Worm (Caenorhabditis elegans): ENCODE measurements around the gene brc-1.
"Not testable (repeated sequence)": the region's sequence is repeated elsewhere in the genome, so short reads cannot be mapped to it uniquely, and the experiment has no call there.

brc-1 gene

ce11 chrIII:3843514-3843913 is 19.3 kb downstream of the brc-1 start, which contains the start of gene C36A4.4:
C36A4.4 (minus strand) TSS chrIII:3843614.
- TF ChIP-seq ama-1 (optimal IDR thresholded peaks at IDR 0.05); ama-1 (GFP tag; optimal IDR thresholded peaks at IDR 0.05); sptf-2 (GFP tag; optimal IDR thresholded peaks at IDR 0.05); bed-2 (GFP tag; IDR thresholded peaks at IDR 0.05): not testable (repeated sequence)

DNA sequence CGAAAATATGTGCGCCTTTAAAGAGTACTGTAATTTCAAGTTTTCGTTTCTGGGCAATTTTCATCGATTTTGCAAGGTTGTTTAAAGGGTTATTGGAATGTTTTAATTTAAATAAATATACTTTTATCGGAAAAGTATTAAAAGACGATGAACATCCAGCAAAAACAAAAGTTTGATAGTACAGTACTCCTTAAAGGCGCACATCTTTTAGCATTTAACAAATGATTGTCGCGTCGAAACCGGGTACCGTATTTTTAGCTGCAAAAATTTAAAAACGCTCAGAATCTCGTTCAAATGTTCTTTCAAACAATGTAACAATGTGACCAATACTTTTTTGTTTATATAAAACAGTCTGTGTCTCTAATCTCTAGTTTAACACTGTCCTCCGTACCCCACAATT is 22.5 kb downstream of the brc-1 start, which contains the start of gene C36A4.11:
Gene C36A4.11 (plus strand): TSS at position 301 of the 400 bp plus-strand sequence.
- TF ChIP-seq aptf-2 (GFP tag; conservative IDR thresholded peaks at IDR 0.05); unc-130 (GFP tag; optimal IDR thresholded peaks at IDR 0.05); egl-18 (GFP tag; IDR thresholded peaks at IDR 0.05): not testable (repeated sequence)

DNA sequence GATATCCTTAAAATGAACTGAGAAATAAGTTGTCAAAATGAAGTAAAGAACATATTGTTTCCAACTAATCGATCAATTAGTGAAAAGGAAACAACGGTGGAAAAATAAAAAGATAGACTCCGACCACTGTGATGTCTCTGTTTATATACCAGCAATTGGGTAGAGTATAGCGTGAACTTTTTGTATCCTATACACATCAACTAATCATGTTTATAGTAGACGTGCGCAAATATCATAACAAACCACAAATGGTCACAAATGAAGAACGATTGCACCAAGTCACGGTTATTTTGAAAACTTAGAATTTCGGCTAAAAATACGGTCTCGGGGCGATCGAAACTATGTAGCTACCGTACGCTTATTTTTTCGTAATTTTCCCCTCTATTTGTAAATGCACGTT is 23.1 kb downstream of the brc-1 start, which contains the start of gene cyp-25A3:
Gene cyp-25A3 (minus strand): TSS at position 101 of the 400 bp plus-strand sequence.
- TF ChIP-seq sptf-2 (GFP tag; optimal IDR thresholded peaks at IDR 0.05): no peak
- TF ChIP-seq ccch-3 (GFP tag; optimal IDR thresholded peaks at IDR 0.05): no peak
- no peak for TF ChIP-seq lsl-1 (GFP tag; optimal IDR thresholded peaks at IDR 0.05)
- TF ChIP-seq rcor-1 (GFP tag; IDR thresholded peaks at IDR 0.05): no peak
- no peak for TF ChIP-seq ama-1 (optimal IDR thresholded peaks at IDR 0.05)
- TF ChIP-seq ama-1 (GFP tag; optimal IDR thresholded peaks at IDR 0.05): no peak
- no peak for TF ChIP-seq ztf-6 (GFP tag; IDR thresholded peaks at IDR 0.05)
- TF ChIP-seq ceh-91 (GFP tag; IDR thresholded peaks at IDR 0.05): no peak
- no peak for TF ChIP-seq ztf-28 (GFP tag; IDR thresholded peaks at IDR 0.05)
- TF ChIP-seq dpl-1 (GFP tag; optimal IDR thresholded peaks at IDR 0.05): no peak
- no peak for TF ChIP-seq hmg-20 (GFP tag; IDR thresholded peaks at IDR 0.05)
- TF ChIP-seq lag-1 (GFP tag; IDR thresholded peaks at IDR 0.05): no peak
- no peak for TF ChIP-seq F57C9.4 (tag; optimal IDR thresholded peaks at IDR 0.05)
- no peak for TF ChIP-seq nhr-27 (tag; optimal IDR thresholded peaks at IDR 0.05)

DNA sequence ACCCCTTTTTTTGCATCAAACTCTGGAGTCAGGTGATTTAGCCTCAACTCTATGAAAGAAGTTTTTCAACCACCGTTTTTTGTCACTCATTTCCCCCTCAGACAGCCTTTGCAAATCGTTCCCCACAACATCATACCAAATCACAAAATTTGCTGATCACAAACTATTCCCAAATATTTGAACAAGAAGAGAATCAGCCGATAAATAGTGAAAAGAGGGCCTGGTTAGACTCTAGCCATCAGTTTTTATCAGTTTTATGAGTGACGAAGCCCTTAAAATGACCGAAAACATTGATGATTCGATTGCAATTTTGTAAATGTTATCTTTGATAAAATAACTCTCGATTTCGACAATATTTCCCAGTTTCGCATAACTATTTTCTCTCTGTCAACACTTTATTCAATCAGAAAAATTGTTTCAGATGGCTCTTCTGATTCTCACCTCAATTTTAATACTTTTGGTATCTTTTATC is 27.9 kb downstream of the brc-1 start, which contains the start of gene cyp-25A2:
Gene cyp-25A2 (plus strand): TSS at position 422 of the 472 bp plus-strand sequence.
- TF ChIP-seq nfya-2 (GFP tag; IDR thresholded peaks at IDR 0.05) (no peak), nhr-80 (tag; optimal IDR thresholded peaks at IDR 0.05) (peak; percentile 78)

ce11 chrIII:3832291-3832690 is 30.5 kb downstream of the brc-1 start, which contains the start of gene cyp-25A1:
cyp-25A1 (plus strand) TSS chrIII:3832591.
- TF ChIP-seq snpc-4 (GFP tag; optimal IDR thresholded peaks at IDR 0.05) (no peak), snpc-4 (tag; optimal IDR thresholded peaks at IDR 0.05) (no peak), dpl-1 (GFP tag; optimal IDR thresholded peaks at IDR 0.05) (no peak), C06A6.2 (GFP tag; conservative IDR thresholded peaks at IDR 0.05) (no peak), snpc-1.3 (tag; optimal IDR thresholded peaks at IDR 0.05; ENCODE audit: insufficient read depth) (no peak), aptf-3 (GFP tag; IDR thresholded peaks at IDR 0.05) (no peak), C17E4.6 (GFP tag; IDR thresholded peaks at IDR 0.05) (no peak), sea-2 (GFP tag; IDR thresholded peaks at IDR 0.05) (no peak), let-526 (GFP tag; IDR thresholded peaks at IDR 0.05) (no peak), atf-7 (tag; optimal IDR thresholded peaks at IDR 0.05) (no peak), bed-2 (GFP tag; IDR thresholded peaks at IDR 0.05) (no peak), F22D6.2 (tag; optimal IDR thresholded peaks at IDR 0.05) (no peak), Y53F4B.3 (GFP tag; IDR thresholded peaks at IDR 0.05) (no peak), attf-6 (GFP tag; IDR thresholded peaks at IDR 0.05) (no peak), T26A5.8 (tag; optimal IDR thresholded peaks at IDR 0.05) (no peak), aptf-2 (GFP tag; conservative IDR thresholded peaks at IDR 0.05) (no peak), mel-28 (tag; optimal IDR thresholded peaks at IDR 0.05; ENCODE audit: borderline replicate concordance) (no peak), nhr-120 (GFP tag; IDR thresholded peaks at IDR 0.05) (no peak), egl-18 (GFP tag; IDR thresholded peaks at IDR 0.05) (no peak), nfya-2 (GFP tag; IDR thresholded peaks at IDR 0.05) (no peak)
